Worm (Caenorhabditis elegans) whole organism, L3 larva: ENCODE measurements around the gene F49F1.11.

Source experiments
- R02D3.7 ChIP-seq: fragments of 150-350 bp; optimal IDR thresholded peaks from 2 replicates; lab custom pipeline; 2014; ENCODE audit warnings: missing biosample characterization, missing genetic modification characterization
- ZK546.5 ChIP-seq: sonication (generic microtip); optimal IDR thresholded peaks from 2 replicates; lab custom pipeline; 2017; ENCODE audit warnings: missing biosample characterization, missing genetic modification characterization
- aly-2 ChIP-seq: fragments of 150-350 bp; optimal IDR thresholded peaks from 2 replicates; lab custom pipeline; 2014; ENCODE audit warnings: missing biosample characterization, missing genetic modification characterization
- ama-1 ChIP-seq: fragments of 150-350 bp; optimal IDR thresholded peaks from 2 replicates; lab custom pipeline; 2018
- ceh-16 ChIP-seq: sonication (generic microtip); optimal IDR thresholded peaks from 2 replicates; lab custom pipeline; 2017; ENCODE audit warnings: missing biosample characterization, missing genetic modification characterization
- ceh-28 ChIP-seq: fragments of 150-350 bp; optimal IDR thresholded peaks from 2 replicates; lab custom pipeline; 2014; ENCODE audit warnings: missing biosample characterization, missing genetic modification reagents, missing genetic modification characterization
- ceh-82 ChIP-seq: fragments of 150-350 bp; optimal IDR thresholded peaks from 2 replicates; lab custom pipeline; 2014; ENCODE audit warnings: missing biosample characterization, missing genetic modification characterization
- ceh-9 ChIP-seq: sonication (generic microtip); optimal IDR thresholded peaks from 2 replicates; lab custom pipeline; 2018; ENCODE audit warnings: missing biosample characterization, missing genetic modification characterization
- daf-12 ChIP-seq: fragments of 150-350 bp; optimal IDR thresholded peaks from 2 replicates; lab custom pipeline; 2014; ENCODE audit warnings: missing biosample characterization, missing genetic modification reagents, missing genetic modification characterization
- egl-5 ChIP-seq: fragments of 150-350 bp; optimal IDR thresholded peaks from 2 replicates; lab custom pipeline; 2017; ENCODE audit warnings: missing biosample characterization, missing genetic modification reagents, missing genetic modification characterization, inconsistent platforms
- elt-3 ChIP-seq, 3 experiments: fragments of 150-350 bp in 1 of 3; sonication (generic microtip) in 2 of 3; optimal IDR thresholded peaks; 2 replicates in 2 of 3; 4 replicates in 1 of 3; lab custom pipeline; 2014 to 2017; ENCODE audit warnings: missing biosample characterization in 3 of 3, missing genetic modification characterization in 3 of 3
- eor-1 ChIP-seq, 2 experiments: fragments of 150-350 bp; optimal IDR thresholded peaks; 2 replicates each; lab custom pipeline; 2014 to 2018; ENCODE audit warnings: missing biosample characterization in 2 of 2, missing genetic modification characterization in 2 of 2
- fkh-2 ChIP-seq: fragments of 150-350 bp; optimal IDR thresholded peaks from 2 replicates; lab custom pipeline; 2014; ENCODE audit warnings: missing biosample characterization, missing genetic modification reagents, missing genetic modification characterization
- hmg-11 ChIP-seq: sonication (generic microtip); optimal IDR thresholded peaks from 2 replicates; lab custom pipeline; 2016; ENCODE audit warnings: missing genetic modification characterization, missing compliant biosample characterization
- jun-1 ChIP-seq: fragments of 150-350 bp; optimal IDR thresholded peaks from 2 replicates; lab custom pipeline; 2014; ENCODE audit warnings: missing biosample characterization, missing genetic modification reagents, missing genetic modification characterization
- mdl-1 ChIP-seq: fragments of 150-350 bp; optimal IDR thresholded peaks from 2 replicates; lab custom pipeline; 2014; ENCODE audit warnings: missing biosample characterization, missing genetic modification characterization
- nfya-1 ChIP-seq: sonication (generic microtip); optimal IDR thresholded peaks from 2 replicates; lab custom pipeline; 2017; ENCODE audit warnings: missing genetic modification characterization, mild to moderate bottlenecking, missing compliant biosample characterization, antibody characterized with exemption, moderate library complexity; ENCODE audit not compliant: insufficient read depth
- nhr-11 ChIP-seq: fragments of 150-350 bp; optimal IDR thresholded peaks from 2 replicates; lab custom pipeline; 2014; ENCODE audit warnings: missing biosample characterization, missing genetic modification characterization
- nhr-12 ChIP-seq: fragments of 150-350 bp; optimal IDR thresholded peaks from 2 replicates; lab custom pipeline; 2014; ENCODE audit warnings: missing biosample characterization, missing genetic modification characterization
- nhr-237 ChIP-seq: fragments of 150-350 bp; optimal IDR thresholded peaks from 2 replicates; lab custom pipeline; 2014; ENCODE audit warnings: missing biosample characterization, missing genetic modification characterization
- nhr-25 ChIP-seq: sonication (generic microtip); optimal IDR thresholded peaks from 2 replicates; lab custom pipeline; 2017; ENCODE audit warnings: missing biosample characterization, missing genetic modification characterization
- nhr-28 ChIP-seq: fragments of 150-350 bp; optimal IDR thresholded peaks from 2 replicates; lab custom pipeline; 2014; ENCODE audit warnings: missing biosample characterization, missing genetic modification characterization
- nhr-43 ChIP-seq: sonication (generic microtip); optimal IDR thresholded peaks from 2 replicates; lab custom pipeline; 2016; ENCODE audit warnings: mild to moderate bottlenecking, missing genetic modification characterization, missing compliant biosample characterization; ENCODE audit not compliant: poor library complexity, severe bottlenecking
- nhr-67 ChIP-seq: fragments of 150-350 bp; optimal IDR thresholded peaks from 2 replicates; lab custom pipeline; 2014; ENCODE audit warnings: missing biosample characterization, missing genetic modification characterization
- pha-4 ChIP-seq: fragments of 150-350 bp; optimal IDR thresholded peaks from 2 replicates; lab custom pipeline; 2014; ENCODE audit warnings: missing biosample characterization, missing genetic modification reagents, missing genetic modification characterization
- pqm-1 ChIP-seq: fragments of 150-350 bp; optimal IDR thresholded peaks from 2 replicates; lab custom pipeline; 2017; ENCODE audit warnings: missing biosample characterization, missing genetic modification characterization, inconsistent platforms
- sea-2 ChIP-seq: fragments of 150-350 bp; sonication (generic microtip); optimal IDR thresholded peaks from 4 replicates; lab custom pipeline; 2014; ENCODE audit warnings: missing biosample characterization, missing genetic modification reagents, missing genetic modification characterization
- skn-1 ChIP-seq: fragments of 150-350 bp; optimal IDR thresholded peaks from 2 replicates; lab custom pipeline; 2014; ENCODE audit warnings: missing biosample characterization, missing genetic modification characterization
- snpc-4 ChIP-seq: fragments of 150-350 bp; optimal IDR thresholded peaks from 2 replicates; lab custom pipeline; 2014; ENCODE audit warnings: missing biosample characterization, missing genetic modification characterization
- tbx-2 ChIP-seq: sonication (generic microtip); optimal IDR thresholded peaks from 2 replicates; lab custom pipeline; 2016; ENCODE audit warnings: mild to moderate bottlenecking, missing genetic modification characterization, missing compliant biosample characterization
- unc-39 ChIP-seq: sonication (generic microtip); optimal IDR thresholded peaks from 4 replicates; lab custom pipeline; 2017; ENCODE audit warnings: missing biosample characterization, missing genetic modification characterization
- ztf-11 ChIP-seq: fragments of 150-350 bp; optimal IDR thresholded peaks from 2 replicates; lab custom pipeline; 2014; ENCODE audit warnings: missing biosample characterization, missing genetic modification characterization
- ztf-4 ChIP-seq: fragments of 150-350 bp; optimal IDR thresholded peaks from 2 replicates; lab custom pipeline; 2014; ENCODE audit warnings: missing biosample characterization, missing genetic modification characterization

The F49F1.11 gene

ce11 chrIV:4115634-4116033 is 25.6 kb downstream of the F49F1.11 start, which contains the start of the genes F49F1.4 and F49F1.2:
TSS of gene F49F1.4 (minus strand) at chrIV:4115734.
TSS of gene F49F1.2 (plus strand) at chrIV:4115943.
- TF ChIP-seq ZK546.5 (tag; lab: Kevin White, UChicago), result no peak
- no peak for TF ChIP-seq nhr-237 (tag; lab: Kevin White, UChicago)
- no peak for TF ChIP-seq ceh-28
- TF ChIP-seq jun-1 (tag; lab: Kevin White, UChicago), result no peak
- no peak for TF ChIP-seq sea-2 (GFP tag; lab: Kevin White, UChicago)
- no peak for TF ChIP-seq snpc-4 (tag; lab: Kevin White, UChicago)
- no peak for TF ChIP-seq nhr-25 (tag; lab: Kevin White, UChicago)
- TF ChIP-seq ztf-4 (tag; lab: Kevin White, UChicago), result no peak
- TF ChIP-seq aly-2, result no peak
- TF ChIP-seq elt-3 (tag; optimal IDR thresholded peaks at IDR 0.05; lab: Kevin White, UChicago), result no peak
- TF ChIP-seq ztf-11 (tag; lab: Kevin White, UChicago), result no peak
- TF ChIP-seq, all 47 proteins: peak for 0

- TF ChIP-seq skn-1 (tag; lab: Kevin White, UChicago) (no peak), sea-2 (GFP tag; lab: Kevin White, UChicago) (no peak), unc-39 (tag; lab: Kevin White, UChicago) (no peak), snpc-4 (tag; lab: Kevin White, UChicago) (no peak), ZK546.5 (tag; lab: Kevin White, UChicago) (no peak)
Observed at ce11 chrIV:4114526-4114925, 26.7 kb downstream of the F49F1.11 start, which contains the start of gene F49F1.15. TSS of gene F49F1.15 (minus strand) at chrIV:4114626.

- TF ChIP-seq nhr-43 (tag; lab: Kevin White, UChicago) (no peak), ama-1 (lab: Kevin White, UChicago) (no peak), ceh-9 (tag; lab: Kevin White, UChicago) (no peak), pqm-1 (tag; lab: Kevin White, UChicago) (no peak), elt-3 (tag; optimal IDR thresholded peaks at IDR 0.05; lab: Kevin White, UChicago) (no peak), R02D3.7 (tag; lab: Kevin White, UChicago) (no peak), eor-1 (tag; optimal IDR thresholded peaks at IDR 0.05; lab: Kevin White, UChicago) (no peak), egl-5 (tag; lab: Kevin White, UChicago) (no peak), sea-2 (GFP tag; lab: Kevin White, UChicago) (no peak), mdl-1 (tag; lab: Kevin White, UChicago) (no peak), daf-12 (no peak), nhr-67 (tag; lab: Kevin White, UChicago) (no peak), nfya-1 (tag; lab: Kevin White, UChicago) (no peak), pha-4 (tag; lab: Kevin White, UChicago) (no peak), ztf-11 (tag; lab: Kevin White, UChicago) (no peak), hmg-11 (tag; lab: Kevin White, UChicago) (no peak)
Observed at ce11 chrIV:4112387-4112786, 28.8 kb downstream of the F49F1.11 start, which contains the start of gene F49F1.14. TSS of gene F49F1.14 (minus strand) at chrIV:4112487.

ce11 chrIV:4108767-4109166 is 32.4 kb downstream of the F49F1.11 start, which contains the start of gene C35B1.7:
TSS of gene C35B1.7 (plus strand) at chrIV:4109067.
- TF ChIP-seq ztf-11 (tag; lab: Kevin White, UChicago), result no peak
- no peak for TF ChIP-seq ztf-4 (tag; lab: Kevin White, UChicago)
- TF ChIP-seq aly-2, result no peak
- no peak for TF ChIP-seq nhr-11
- TF ChIP-seq pqm-1 (tag; lab: Kevin White, UChicago), result no peak
- no peak for TF ChIP-seq skn-1 (tag; lab: Kevin White, UChicago)
- TF ChIP-seq nhr-28, result no peak
- TF ChIP-seq ceh-82 (tag; lab: Kevin White, UChicago), result no peak
- TF ChIP-seq nhr-43 (tag; lab: Kevin White, UChicago), result no peak
- TF ChIP-seq, all 47 proteins: peak for 0

ce11 chrIV:4102720-4103119 is 38.5 kb downstream of the F49F1.11 start, which contains the start of gene ubc-1:
TSS of gene ubc-1 (plus strand) at chrIV:4103020.
- TF ChIP-seq jun-1 (tag; lab: Kevin White, UChicago) (no peak), daf-12 (no peak), nhr-12 (tag; lab: Kevin White, UChicago) (no peak), unc-39 (tag; lab: Kevin White, UChicago) (no peak), ZK546.5 (tag; lab: Kevin White, UChicago) (no peak), egl-5 (tag; lab: Kevin White, UChicago) (no peak), hmg-11 (tag; lab: Kevin White, UChicago) (no peak), nhr-25 (tag; lab: Kevin White, UChicago) (no peak), tbx-2 (tag; lab: Kevin White, UChicago) (no peak), skn-1 (tag; lab: Kevin White, UChicago) (no peak), nfya-1 (tag; lab: Kevin White, UChicago) (no peak), ceh-16 (tag; lab: Kevin White, UChicago) (no peak), fkh-2 (tag; lab: Kevin White, UChicago) (no peak)
- TF ChIP-seq, all 47 proteins: peak for 0
